Worm (Caenorhabditis elegans): Measurements from ENCODE around the gene F53A2.9.
"Not testable (repeated sequence)": the region's sequence is repeated elsewhere in the genome, so short reads cannot be mapped to it uniquely, and the experiment has no call there.

The F53A2.9 gene

DNA sequence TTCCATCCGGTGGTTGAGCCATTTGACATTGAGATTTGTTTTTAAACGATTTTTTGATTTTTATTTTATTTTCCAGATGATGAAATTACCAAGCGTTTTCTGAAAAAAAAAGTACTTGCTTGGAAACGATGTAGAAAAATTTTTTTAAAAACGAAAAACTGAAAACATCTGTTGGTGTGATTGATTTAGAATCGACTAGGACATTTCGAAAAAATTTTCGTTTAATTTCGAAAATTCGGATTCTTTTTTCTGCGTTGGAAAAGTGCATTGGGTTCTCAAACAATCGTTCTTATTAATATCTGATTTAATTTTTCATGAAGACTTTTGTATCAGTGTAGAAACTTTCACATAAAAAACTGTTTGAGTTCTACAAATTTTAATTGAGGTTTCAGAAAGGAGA lies at the start of gene F53A2.9:
F53A2.9 (minus strand) TSS at position 101 of the 400 bp plus-strand sequence.
- TF ChIP-seq ceh-83 (GFP tag; optimal IDR thresholded peaks at IDR 0.05) (no peak), flh-1 (GFP tag; optimal IDR thresholded peaks at IDR 0.05) (no peak), nhr-28 (tag; optimal IDR thresholded peaks at IDR 0.05) (no peak), nhr-12 (tag; optimal IDR thresholded peaks at IDR 0.05) (no peak), pha-4 (tag; optimal IDR thresholded peaks at IDR 0.05) (no peak), nhr-2 (tag; optimal IDR thresholded peaks at IDR 0.05) (no peak)

- TF ChIP-seq ztf-11 (tag; optimal IDR thresholded peaks at IDR 0.05) (no peak), cnd-1 (tag; optimal IDR thresholded peaks at IDR 0.05) (no peak), nhr-76 (tag; optimal IDR thresholded peaks at IDR 0.05) (no peak), zip-8 (tag; optimal IDR thresholded peaks at IDR 0.05) (no peak), unc-39 (tag; optimal IDR thresholded peaks at IDR 0.05) (no peak), M03D4.4 (tag; optimal IDR thresholded peaks at IDR 0.05) (no peak), sptf-1 (tag; optimal IDR thresholded peaks at IDR 0.05) (no peak), ceh-83 (GFP tag; optimal IDR thresholded peaks at IDR 0.05) (no peak), nhr-2 (tag; optimal IDR thresholded peaks at IDR 0.05) (no peak), lin-13 (tag; optimal IDR thresholded peaks at IDR 0.05) (no peak), snpc-4 (tag; optimal IDR thresholded peaks at IDR 0.05) (no peak), unc-62 (GFP tag; optimal IDR thresholded peaks at IDR 0.05) (no peak), elt-3 (tag; optimal IDR thresholded peaks at IDR 0.05) (no peak), mab-5 (tag; optimal IDR thresholded peaks at IDR 0.05) (no peak), flh-1 (GFP tag; optimal IDR thresholded peaks at IDR 0.05) (no peak)
Observed at ce11 chrIII:13405504-13405903, 46.3 kb upstream of the F53A2.9 start, which contains the start of gene nas-1. nas-1 (plus strand) TSS chrIII:13405804.

ce11 chrIII:13404418-13404817 lies 45.3 kb upstream of the F53A2.9 start, which contains the start of gene ttr-52:
ttr-52 (plus strand) TSS chrIII:13404718.
- no peak for TF ChIP-seq nhr-237 (tag; optimal IDR thresholded peaks at IDR 0.05)
- TF ChIP-seq mab-5 (tag; optimal IDR thresholded peaks at IDR 0.05): no peak
- TF ChIP-seq unc-62 (GFP tag; optimal IDR thresholded peaks at IDR 0.05): no peak
- TF ChIP-seq zip-8 (tag; optimal IDR thresholded peaks at IDR 0.05): no peak
- TF ChIP-seq tbx-8 (GFP tag; optimal IDR thresholded peaks at IDR 0.05): no peak
- no peak for TF ChIP-seq flh-1 (GFP tag; optimal IDR thresholded peaks at IDR 0.05)

ce11 chrIII:13402934-13403333 lies 43.8 kb upstream of the F53A2.9 start, which contains the start of gene mig-18:
mig-18 (plus strand) TSS chrIII:13403234.
- no peak for TF ChIP-seq lin-32 (GFP tag; optimal IDR thresholded peaks at IDR 0.05)
- TF ChIP-seq drap-1 (GFP tag; optimal IDR thresholded peaks at IDR 0.05): no peak
- TF ChIP-seq nhr-12 (tag; optimal IDR thresholded peaks at IDR 0.05): no peak
- no peak for TF ChIP-seq nhr-28 (tag; optimal IDR thresholded peaks at IDR 0.05)
- TF ChIP-seq lsy-2 (tag; optimal IDR thresholded peaks at IDR 0.05): no peak
- no peak for TF ChIP-seq ztf-11 (tag; optimal IDR thresholded peaks at IDR 0.05)
- TF ChIP-seq mls-2 (tag; optimal IDR thresholded peaks at IDR 0.05): no peak
- TF ChIP-seq hlh-1 (tag; optimal IDR thresholded peaks at IDR 0.05): no peak

ce11 chrIII:13401673-13402258 lies 42.6 kb upstream of the F53A2.9 start, which contains the start of the genes srlf-9 and srlf-10:
srlf-9 (minus strand) TSS chrIII:13401773.
srlf-10 (plus strand) TSS chrIII:13402208.
- not testable (repeated sequence) for TF ChIP-seq drap-1 (GFP tag; optimal IDR thresholded peaks at IDR 0.05); nhr-28 (tag; optimal IDR thresholded peaks at IDR 0.05); nhr-76 (tag; optimal IDR thresholded peaks at IDR 0.05)

DNA sequence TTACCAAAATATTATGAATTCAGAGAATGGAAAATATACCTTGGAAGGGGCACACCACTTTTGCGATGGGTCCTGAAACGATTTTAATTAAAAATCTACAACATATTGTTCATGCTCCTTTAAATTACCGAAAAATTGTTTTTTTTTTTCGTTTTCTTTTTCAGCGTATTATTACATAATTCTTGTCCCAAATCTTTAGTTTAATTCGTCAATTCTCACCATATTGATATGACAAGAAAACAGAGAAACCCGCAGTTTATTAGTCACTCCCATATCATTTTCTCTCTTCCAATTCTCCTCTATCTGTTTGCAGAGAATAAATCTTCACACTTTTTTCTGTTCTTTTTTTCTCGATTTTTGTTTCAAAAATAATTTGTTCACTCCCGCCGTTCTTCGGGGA lies 36.1 kb upstream of the F53A2.9 start, which contains the start of gene F11F1.1:
F11F1.1 (plus strand) TSS at position 301 of the 400 bp plus-strand sequence.
- no peak for TF ChIP-seq snpc-4 (tag; optimal IDR thresholded peaks at IDR 0.05)
- no peak for TF ChIP-seq blmp-1 (tag; optimal IDR thresholded peaks at IDR 0.05)
- no peak for TF ChIP-seq mep-1 (tag; optimal IDR thresholded peaks at IDR 0.05)
- TF ChIP-seq nhr-28 (tag; optimal IDR thresholded peaks at IDR 0.05): no peak
- no peak for TF ChIP-seq nhr-12 (tag; optimal IDR thresholded peaks at IDR 0.05)
- no peak for TF ChIP-seq ceh-43 (GFP tag; optimal IDR thresholded peaks at IDR 0.05)
- no peak for TF ChIP-seq nhr-2 (tag; optimal IDR thresholded peaks at IDR 0.05)
- TF ChIP-seq pha-4 (tag; optimal IDR thresholded peaks at IDR 0.05): no peak
- no peak for TF ChIP-seq ztf-11 (tag; optimal IDR thresholded peaks at IDR 0.05)
- no peak for TF ChIP-seq mls-2 (tag; optimal IDR thresholded peaks at IDR 0.05)
- TF ChIP-seq bed-3 (GFP tag; optimal IDR thresholded peaks at IDR 0.05): no peak
- TF ChIP-seq M03D4.4 (tag; optimal IDR thresholded peaks at IDR 0.05): no peak
